Fruit fly (Drosophila melanogaster) ovary, adult (tissue): ENCODE measurements around the gene CG7488.

Source experiments
- CG17801 ChIP-seq: fragments of 200-800 bp; optimal IDR thresholded peaks from 2 replicates; lab custom pipeline; 2019; ENCODE audit warnings: missing biosample characterization, mild to moderate bottlenecking, missing genetic modification characterization, moderate library complexity; ENCODE audit not compliant: partially characterized antibody

The CG7488 gene

dm6 chr3R:13014168-13014881 lies 18.9 kb downstream of the CG7488 start:
- TF ChIP-seq CG17801 = no peak

dm6 chr3R:13015402-13015801 lies 20.0 kb downstream of the CG7488 start:
- TF ChIP-seq CG17801 = no peak

DNA sequence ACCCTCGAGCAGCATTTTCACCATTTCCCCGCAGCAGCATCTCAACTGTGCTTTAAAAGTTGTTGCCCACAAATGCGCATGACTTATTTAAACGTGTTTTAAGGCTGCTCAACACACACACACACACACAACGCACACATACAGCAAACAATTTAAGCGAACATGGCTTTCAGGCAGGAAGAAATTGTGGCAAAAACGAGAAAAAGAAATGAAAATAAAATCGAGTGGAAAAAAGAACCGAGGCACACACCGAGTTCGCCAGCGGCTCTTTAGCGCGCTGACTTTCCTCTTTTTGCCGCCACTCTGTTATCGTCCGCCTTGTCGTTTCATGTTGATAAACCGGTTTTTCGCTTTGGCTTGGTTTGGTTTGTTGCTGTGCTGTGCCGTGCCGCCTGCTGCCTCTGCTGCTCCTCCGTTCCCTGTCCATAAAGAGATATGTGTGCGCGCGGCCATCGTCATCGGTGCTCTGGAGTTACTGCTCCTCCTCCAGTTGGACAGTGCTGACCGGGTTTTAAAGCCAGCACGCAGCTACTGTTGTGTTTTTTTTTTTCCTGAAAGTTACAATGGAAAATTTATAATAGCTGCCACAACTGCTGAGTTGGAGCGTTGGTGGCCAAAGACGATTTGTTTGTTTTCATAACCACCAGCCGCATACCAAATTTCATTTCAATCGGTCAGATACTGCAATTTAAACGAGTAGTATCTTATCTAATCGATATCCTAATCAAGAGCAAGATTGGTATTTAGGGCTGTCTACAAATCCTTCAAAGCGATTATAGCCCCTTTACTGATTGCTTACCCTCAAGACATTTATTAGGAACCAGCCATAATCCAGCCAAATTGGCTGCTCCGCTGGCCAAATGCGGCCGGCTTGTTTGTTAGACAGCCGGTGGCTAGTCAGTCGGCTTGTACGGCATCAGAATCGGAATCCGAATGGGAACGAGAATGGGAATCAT lies 20.7 kb downstream of the CG7488 start:
- TF ChIP-seq CG17801 = no peak

- no peak for TF ChIP-seq CG17801
Observed at dm6 chr3R:13017623-13018036, 22.2 kb downstream of the CG7488 start.

DNA sequence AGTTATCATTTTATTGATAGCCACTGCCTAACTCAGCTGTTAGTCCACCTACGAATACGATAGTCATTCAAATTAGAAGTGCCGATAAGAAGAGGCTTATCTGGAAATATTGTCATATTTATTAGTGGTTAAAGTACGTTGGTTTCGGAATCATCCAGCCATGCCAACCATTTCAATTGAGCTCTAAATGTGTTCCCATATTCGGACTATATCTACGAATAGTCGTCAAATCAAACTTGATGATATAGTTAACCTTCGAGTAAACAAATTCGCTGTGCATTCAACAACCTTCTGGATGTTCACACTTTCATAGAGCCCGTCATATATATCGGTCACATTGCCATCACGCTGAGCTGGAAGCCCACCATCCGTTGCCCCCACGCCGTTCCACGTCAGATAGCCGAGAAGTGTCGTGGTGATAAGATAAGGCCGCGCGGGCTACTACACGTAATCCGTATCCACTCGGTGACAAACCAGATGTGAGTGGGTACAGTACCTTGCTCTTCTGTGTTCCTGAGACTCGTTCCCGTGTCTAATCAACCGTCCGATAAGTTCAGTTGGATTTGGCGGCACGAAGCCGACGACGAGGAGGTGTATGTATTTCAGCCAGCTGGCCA lies 23.0 kb downstream of the CG7488 start:
- TF ChIP-seq CG17801 = no peak

DNA sequence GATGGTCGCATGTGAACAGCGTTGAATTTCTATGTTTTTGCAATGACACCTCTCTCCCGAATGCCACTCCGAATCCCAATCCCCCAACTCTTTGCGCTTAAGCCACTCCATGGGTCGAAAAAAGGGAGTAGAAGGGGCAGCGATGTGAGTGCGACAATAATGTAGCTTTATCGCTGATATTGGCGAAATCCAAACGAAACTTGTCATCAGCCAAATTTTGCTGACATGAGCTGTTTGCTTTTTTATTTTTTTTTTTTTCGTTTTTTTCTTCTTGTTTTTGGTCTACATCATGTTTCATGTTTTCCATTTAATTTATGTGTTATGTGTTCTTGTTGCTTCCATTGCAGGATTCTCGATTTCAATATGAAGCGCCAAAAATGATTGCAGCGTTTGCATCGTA lies 23.6 kb downstream of the CG7488 start:
- peak; percentile 18 for TF ChIP-seq CG17801

DNA sequence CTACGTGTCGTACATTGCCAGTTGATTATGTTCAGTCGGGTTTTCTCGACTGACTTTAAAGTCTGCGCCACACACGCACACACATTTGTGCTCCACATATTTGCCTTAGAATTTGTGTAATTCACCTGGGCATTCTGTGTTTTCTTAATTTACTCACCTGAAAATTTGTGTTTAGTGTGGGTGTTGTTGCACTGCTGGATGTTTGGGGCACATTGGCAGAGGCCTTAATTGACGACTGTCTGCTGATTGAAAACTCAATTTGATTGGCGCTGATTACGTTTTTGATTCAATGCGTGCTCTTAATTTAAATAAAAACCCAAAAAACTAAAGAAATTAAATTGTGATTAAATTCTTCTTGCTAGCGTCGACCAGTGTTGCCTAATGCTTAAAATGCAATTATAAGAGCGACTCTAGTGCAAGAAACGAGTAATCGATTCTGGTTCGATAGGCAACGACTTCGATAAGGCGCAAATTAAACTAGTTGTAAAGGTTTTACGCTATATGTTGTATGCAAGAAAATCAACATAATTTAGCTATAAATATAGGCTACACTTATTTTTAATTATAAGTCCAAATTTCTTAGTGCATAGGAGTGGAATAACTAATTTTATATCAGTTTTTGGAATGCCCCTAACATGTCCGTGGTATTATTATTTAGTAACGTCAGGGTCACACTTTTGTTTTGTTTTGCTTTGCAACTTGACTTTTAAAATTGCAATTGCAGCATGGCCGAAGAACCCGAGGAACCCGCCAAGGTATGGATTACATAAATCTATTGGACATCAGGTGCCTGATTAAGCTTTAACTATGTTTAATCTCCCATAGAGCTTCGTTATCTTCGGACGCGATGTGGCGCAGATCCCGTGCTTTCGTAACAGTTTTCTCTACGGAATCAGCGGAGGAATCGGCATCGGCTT lies 35.1 kb downstream of the CG7488 start, which contains the start of the genes CG46281 and CG46280:
CG46281 (minus strand) TSS at position 51 of the 917 bp plus-strand sequence.
CG46280 (minus strand) TSS at position 403 of the 917 bp plus-strand sequence.
- peak; percentile 49 for TF ChIP-seq CG17801

dm6 chr3R:13032323-13032722 lies 36.9 kb downstream of the CG7488 start, which contains the start of gene ry:
ry (plus strand) TSS chr3R:13032528.
- no peak for TF ChIP-seq CG17801

- peak; percentile 34 for TF ChIP-seq CG17801
Observed at dm6 chr3R:13032975-13033445, 37.6 kb downstream of the CG7488 start.

- no peak for TF ChIP-seq CG17801
Observed at dm6 chr3R:13033670-13034069, 38.2 kb downstream of the CG7488 start.

DNA sequence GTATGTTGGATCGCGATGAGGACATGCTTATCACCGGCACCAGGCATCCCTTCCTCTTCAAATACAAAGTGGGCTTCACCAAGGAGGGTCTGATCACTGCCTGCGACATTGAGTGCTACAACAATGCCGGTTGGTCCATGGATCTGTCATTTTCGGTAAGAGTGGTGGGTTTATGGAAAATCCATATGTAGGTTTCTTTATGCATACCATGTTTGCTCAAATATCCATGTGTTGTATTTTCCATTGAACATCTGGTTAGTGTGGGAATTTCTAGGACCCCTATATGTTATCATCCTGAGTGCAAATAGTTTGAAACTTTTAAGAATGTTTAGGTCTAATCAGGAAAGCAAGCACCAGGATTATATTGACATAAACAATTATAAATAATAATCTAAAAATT lies 40.6 kb downstream of the CG7488 start:
- no peak for TF ChIP-seq CG17801

DNA sequence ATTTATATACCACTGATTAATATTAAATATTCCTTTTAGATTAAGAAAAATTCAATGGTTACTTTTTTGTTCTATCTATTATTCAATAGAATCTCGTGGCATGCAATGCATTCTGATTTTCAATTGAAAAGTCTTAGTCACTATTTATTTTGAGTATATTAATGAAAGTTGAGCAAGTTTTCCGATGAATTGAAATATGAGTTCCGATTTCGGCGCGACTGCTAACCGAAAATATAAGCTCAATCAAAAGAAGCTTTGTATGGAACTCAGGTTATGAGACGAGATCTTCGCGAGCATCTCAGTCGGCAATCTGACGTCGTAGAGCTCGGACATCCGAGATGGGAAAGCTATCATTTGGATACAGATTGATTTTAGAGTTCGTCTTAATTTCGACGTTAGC lies 42.7 kb downstream of the CG7488 start, which contains the start of gene CG11668:
CG11668 (plus strand) TSS at position 301 of the 400 bp plus-strand sequence.
- no peak for TF ChIP-seq CG17801

- no peak for TF ChIP-seq CG17801
Observed at dm6 chr3R:13039037-13039583, 43.7 kb downstream of the CG7488 start.

dm6 chr3R:13041750-13042149 lies 46.3 kb downstream of the CG7488 start, which contains the start of gene CG11670:
CG11670 (plus strand) TSS chr3R:13042050.
- TF ChIP-seq CG17801 = no peak
